Worm (Caenorhabditis elegans): ENCODE measurements around the gene clec-207.

ce11 chrV:2076043-2076442 lies 19.8 kb upstream of the clec-207 start:
- TF ChIP-seq dmd-4 (tag; optimal IDR thresholded peaks at IDR 0.05; ENCODE audit: borderline replicate concordance) = no peak
- peak; percentile 17 for TF ChIP-seq ceh-18 (tag; optimal IDR thresholded peaks at IDR 0.05)
- TF ChIP-seq sdc-2 (tag; optimal IDR thresholded peaks at IDR 0.05) = no peak
